Fruit fly (Drosophila melanogaster) whole organism, prepupa: ENCODE data around the gene HDAC6.

Experiments used
- CG16779 ChIP-seq: fragments of 200-800 bp; sonication (Bioruptor generic); optimal IDR thresholded peaks from 3 replicates; lab custom pipeline; 2017; ENCODE audit warnings: missing biosample characterization, mild to moderate bottlenecking, missing genetic modification characterization
- CG4318 ChIP-seq: fragments of 200-800 bp; sonication (Bioruptor generic); optimal IDR thresholded peaks from 3 replicates; lab custom pipeline; 2017; ENCODE audit warnings: missing biosample characterization, mild to moderate bottlenecking, missing genetic modification characterization
- CG6163 ChIP-seq: fragments of 200-800 bp; sonication (Bioruptor generic); IDR thresholded peaks from 3 replicates; pipeline ENCODE4 v1.3.6; 2022; ENCODE audit warnings: missing biosample characterization, missing genetic modification characterization
- Eip75B ChIP-seq: fragments of 200-800 bp; sonication (Bioruptor generic); optimal IDR thresholded peaks from 3 replicates; lab custom pipeline; 2016; ENCODE audit warnings: missing biosample characterization, missing genetic modification characterization
- Hr4 ChIP-seq: fragments of 200-800 bp; sonication (Bioruptor generic); optimal IDR thresholded peaks from 3 replicates; lab custom pipeline; 2016; ENCODE audit warnings: missing biosample characterization, missing genetic modification characterization
- Smox ChIP-seq: fragments of 200-800 bp; sonication (Bioruptor generic); optimal IDR thresholded peaks from 3 replicates; lab custom pipeline; 2016; ENCODE audit warnings: missing biosample characterization, missing genetic modification characterization

dm6 chrX:15305975-15306909 is 26.9 kb upstream of the HDAC6 start:
- TF ChIP-seq CG4318 (GFP tag; lab: Kevin White, UChicago): no peak
- peak; percentile 5 for TF ChIP-seq Smox (GFP tag; lab: Kevin White, UChicago)
- peak; percentile 18 for TF ChIP-seq CG16779 (tag; lab: Kevin White, UChicago)
- no peak for TF ChIP-seq Eip75B
- peak; percentile 5 for TF ChIP-seq Hr4 (GFP tag; lab: Kevin White, UChicago)
- peak; percentile 33; the same call in 1 of the 3 replicates for TF ChIP-seq CG6163 (GFP tag; lab: Robert Waterston, UW)
